Fruit fly (Drosophila melanogaster): ENCODE measurements around the gene Atg4a.

Atg4a gene

DNA sequence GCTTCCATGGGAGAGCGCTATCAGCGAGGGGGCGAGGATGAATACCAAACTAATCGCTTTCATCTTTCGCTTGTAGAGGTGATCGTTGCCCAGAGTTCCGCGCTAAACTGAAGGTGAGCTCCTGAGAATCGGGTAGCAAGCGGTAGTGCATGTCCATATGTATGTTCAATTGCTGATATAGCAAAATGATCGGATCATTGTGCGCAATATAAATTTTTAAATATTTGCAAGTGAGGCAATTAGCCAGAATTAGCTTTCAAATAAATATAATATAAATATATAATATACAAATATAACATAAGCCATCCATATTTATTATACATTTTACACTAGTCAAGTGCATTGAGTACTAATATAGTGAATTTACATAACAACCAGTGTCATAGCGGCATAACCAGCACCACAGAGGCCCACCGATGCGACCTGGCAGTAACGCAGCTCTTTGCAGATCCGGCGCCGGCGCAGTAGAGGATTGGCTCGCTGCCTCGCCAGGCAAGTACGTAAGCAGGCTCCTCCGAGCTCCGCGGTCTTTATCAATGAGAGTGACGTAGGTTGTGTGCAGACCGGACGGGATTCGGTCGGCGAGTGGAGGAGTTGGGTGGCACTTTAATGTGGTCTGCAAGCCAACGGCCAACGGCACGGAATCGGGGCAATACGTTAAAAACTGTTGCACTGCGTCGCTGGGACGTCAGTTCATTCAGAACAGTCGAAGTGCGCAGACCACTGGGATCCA is 53.5 kb downstream of the Atg4a start, which contains the start of the genes Iris and CG4577 (continued):
- TF ChIP-seq CG5245 (GFP tag; optimal IDR thresholded peaks at IDR 0.05): no peak
- TF ChIP-seq CG6689 (GFP tag; IDR thresholded peaks at IDR 0.05): no peak
- TF ChIP-seq CG13296 (GFP tag; optimal IDR thresholded peaks at IDR 0.05): no peak
- no peak for TF ChIP-seq CG16815 (GFP tag; optimal IDR thresholded peaks at IDR 0.05)
- no peak for TF ChIP-seq CG13624 (GFP tag; optimal IDR thresholded peaks at IDR 0.05)
- TF ChIP-seq fu2 (GFP tag; optimal IDR thresholded peaks at IDR 0.05): no peak
- no peak for TF ChIP-seq mirr (GFP tag; optimal IDR thresholded peaks at IDR 0.05)
- no peak for TF ChIP-seq fd96Cb (tag; optimal IDR thresholded peaks at IDR 0.05)
- TF ChIP-seq scrt (GFP tag; optimal IDR thresholded peaks at IDR 0.05): peak; percentile 83
- no peak for TF ChIP-seq Ssrp (tag; optimal IDR thresholded peaks at IDR 0.05)
- TF ChIP-seq knrl (GFP tag; IDR thresholded peaks at IDR 0.05; ENCODE audit: partially characterized antibody): no peak
- no peak for TF ChIP-seq CG14667 (GFP tag; IDR thresholded peaks at IDR 0.05)
- no peak for TF ChIP-seq gcm2 (GFP tag; optimal IDR thresholded peaks at IDR 0.05)

Data from whole organism, embryonic.